Worm (Caenorhabditis elegans) whole organism, L4 larva: ENCODE measurements around the gene ZK262.20.

ENCODE experiments used
- D1046.2 ChIP-seq: fragments of 200-800 bp; sonication (Bioruptor generic); IDR thresholded peaks from 2 replicates; pipeline ENCODE4 v1.3.6; 2022; ENCODE audit warnings: missing genetic modification characterization, missing compliant biosample characterization
- F37D6.2 ChIP-seq: sonication (generic microtip); optimal IDR thresholded peaks from 2 replicates; lab custom pipeline; 2016; ENCODE audit warnings: mild to moderate bottlenecking, missing genetic modification characterization, missing compliant biosample characterization
- R02D3.7 ChIP-seq: fragments of 150-350 bp; sonication (generic microtip); optimal IDR thresholded peaks from 3 replicates; lab custom pipeline; 2014; ENCODE audit warnings: missing biosample characterization, missing genetic modification characterization
- Y48G9A.11 ChIP-seq: fragments of 200-800 bp; sonication (Bioruptor generic); IDR thresholded peaks from 2 replicates; pipeline ENCODE4 v1.3.6; 2022; ENCODE audit warnings: missing genetic modification reagents, missing genetic modification characterization, missing compliant biosample characterization
- ZK337.2 ChIP-seq: fragments of 200-800 bp; sonication (Bioruptor generic); IDR thresholded peaks from 2 replicates; pipeline ENCODE4 v1.3.6; 2022; ENCODE audit warnings: missing genetic modification reagents, missing genetic modification characterization, missing compliant biosample characterization
- ZK546.5 ChIP-seq, 2 experiments: sonication (generic microtip); optimal IDR thresholded peaks; 2 replicates each; lab custom pipeline; 2017; ENCODE audit warnings: missing biosample characterization in 2 of 2, missing genetic modification characterization in 2 of 2
- aha-1 ChIP-seq: fragments of 150-350 bp; peaks from one replicate; lab custom pipeline; 2014; ENCODE audit warnings: missing biosample characterization, missing genetic modification characterization
- ceh-20 ChIP-seq: fragments of 200-800 bp; sonication (Bioruptor generic); IDR thresholded peaks from 2 replicates; pipeline ENCODE4 v1.3.6; 2022; ENCODE audit warnings: missing genetic modification reagents, missing genetic modification characterization, missing compliant biosample characterization
- ceh-28 ChIP-seq: fragments of 150-350 bp; optimal IDR thresholded peaks from 2 replicates; lab custom pipeline; 2014; ENCODE audit warnings: missing biosample characterization, missing genetic modification reagents, missing genetic modification characterization
- ceh-44 ChIP-seq: fragments of 200-800 bp; sonication (Bioruptor generic); IDR thresholded peaks from 2 replicates; pipeline ENCODE4 v1.3.6; 2022; ENCODE audit warnings: missing genetic modification reagents, missing genetic modification characterization, missing compliant biosample characterization
- ctbp-1 ChIP-seq: fragments of 200-800 bp; sonication (Bioruptor generic); IDR thresholded peaks from 2 replicates; pipeline ENCODE4 v1.3.6; 2022; ENCODE audit warnings: missing genetic modification reagents, missing genetic modification characterization, missing compliant biosample characterization
- daf-16 ChIP-seq, 3 experiments: sonication (generic microtip); optimal IDR thresholded peaks; 2 replicates each; lab custom pipeline; 2016 to 2017; ENCODE audit warnings: missing genetic modification characterization in 3 of 3, missing genetic modification reagents in 3 of 3, mild to moderate bottlenecking in 2 of 3, missing compliant biosample characterization in 2 of 3, missing biosample characterization in 1 of 3, moderate library complexity in 1 of 3
- daf-8 ChIP-seq: fragments of 200-800 bp; sonication (Bioruptor generic); IDR thresholded peaks from 2 replicates; pipeline ENCODE4 v1.3.6; 2022; ENCODE audit warnings: missing genetic modification characterization, missing compliant biosample characterization
- dve-1 ChIP-seq: sonication (generic microtip); optimal IDR thresholded peaks from 2 replicates; lab custom pipeline; 2017; ENCODE audit warnings: antibody characterized with exemption, mild to moderate bottlenecking, missing genetic modification characterization, missing compliant biosample characterization; ENCODE audit not compliant: insufficient read depth
- egl-27 ChIP-seq: sonication (generic microtip); optimal IDR thresholded peaks from 3 replicates; lab custom pipeline; 2017; ENCODE audit warnings: missing biosample characterization, missing genetic modification reagents, missing genetic modification characterization
- fkh-10 ChIP-seq: fragments of 150-350 bp; optimal IDR thresholded peaks from 2 replicates; lab custom pipeline; 2014; ENCODE audit warnings: missing biosample characterization, missing genetic modification reagents, missing genetic modification characterization
- fos-1 ChIP-seq: fragments of 150-350 bp; optimal IDR thresholded peaks from 2 replicates; lab custom pipeline; 2014; ENCODE audit warnings: missing biosample characterization, missing genetic modification characterization
- gei-8 ChIP-seq: fragments of 200-800 bp; sonication (Bioruptor generic); optimal IDR thresholded peaks from 2 replicates; lab custom pipeline; 2018; ENCODE audit warnings: mild to moderate bottlenecking, missing genetic modification characterization, missing compliant biosample characterization
- hif-1 ChIP-seq, 2 experiments: sonication (generic microtip); optimal IDR thresholded peaks; 2 replicates each; lab custom pipeline; 2016 to 2017; ENCODE audit warnings: missing compliant biosample characterization in 2 of 2, missing genetic modification characterization in 2 of 2, missing genetic modification reagents in 2 of 2, missing genotype in 2 of 2, mild to moderate bottlenecking in 1 of 2
- lin-15B ChIP-seq: fragments of 150-350 bp; sonication (generic microtip); optimal IDR thresholded peaks from 3 replicates; lab custom pipeline; 2014; ENCODE audit warnings: missing biosample characterization, missing genetic modification characterization
- lin-38 ChIP-seq: fragments of 200-800 bp; sonication (Bioruptor generic); IDR thresholded peaks from 2 replicates; pipeline ENCODE4 v1.3.6; 2022; ENCODE audit warnings: missing genetic modification reagents, missing genetic modification characterization, missing compliant biosample characterization
- lin-39 ChIP-seq: fragments of 150-350 bp; optimal IDR thresholded peaks from 2 replicates; lab custom pipeline; 2014; ENCODE audit warnings: missing biosample characterization, missing genetic modification reagents, missing genetic modification characterization
- lsy-2 ChIP-seq, 2 experiments: fragments of 150-350 bp in 1 of 2; sonication (generic microtip) in 1 of 2; optimal IDR thresholded peaks; 2 replicates each; lab custom pipeline; 2014 to 2017; ENCODE audit warnings: missing biosample characterization in 2 of 2, missing genetic modification characterization in 2 of 2
- madf-5 ChIP-seq, 2 experiments: fragments of 200-800 bp; sonication (Bioruptor generic); IDR thresholded peaks; 2 replicates each; pipeline ENCODE4 v1.3.6; 2022; ENCODE audit warnings: missing compliant biosample characterization in 2 of 2, missing genetic modification characterization in 2 of 2
- madf-9 ChIP-seq: fragments of 200-800 bp; sonication (Bioruptor generic); conservative IDR thresholded peaks from 2 replicates; pipeline ENCODE4 v1.3.6; 2022; ENCODE audit warnings: missing genetic modification reagents, missing genetic modification characterization, missing compliant biosample characterization
- mep-1 ChIP-seq: fragments of 150-350 bp; sonication (generic microtip); optimal IDR thresholded peaks from 3 replicates; lab custom pipeline; 2014; ENCODE audit warnings: missing biosample characterization, missing genetic modification characterization
- mes-2 ChIP-seq: sonication (generic microtip); optimal IDR thresholded peaks from 2 replicates; lab custom pipeline; 2016; ENCODE audit warnings: missing genotype, mild to moderate bottlenecking, missing genetic modification characterization, missing compliant biosample characterization; ENCODE audit not compliant: poor library complexity, severe bottlenecking
- nhr-10 ChIP-seq: fragments of 150-350 bp; optimal IDR thresholded peaks from 2 replicates; lab custom pipeline; 2014; ENCODE audit warnings: missing biosample characterization, missing genetic modification characterization
- nhr-11 ChIP-seq: fragments of 150-350 bp; optimal IDR thresholded peaks from 2 replicates; lab custom pipeline; 2014; ENCODE audit warnings: missing biosample characterization, missing genetic modification characterization
- nhr-237 ChIP-seq: sonication (generic microtip); optimal IDR thresholded peaks from 2 replicates; lab custom pipeline; 2017; ENCODE audit warnings: missing biosample characterization, missing genetic modification characterization
- nhr-25 ChIP-seq: sonication (generic microtip); optimal IDR thresholded peaks from 2 replicates; lab custom pipeline; 2017; ENCODE audit warnings: missing genetic modification characterization, mild to moderate bottlenecking, missing compliant biosample characterization, antibody characterized with exemption, moderate library complexity, borderline replicate concordance; ENCODE audit not compliant: insufficient read depth
- nhr-28 ChIP-seq: fragments of 150-350 bp; optimal IDR thresholded peaks from 2 replicates; lab custom pipeline; 2014; ENCODE audit warnings: missing biosample characterization, missing genetic modification characterization
- nhr-41 ChIP-seq: fragments of 200-800 bp; sonication (Bioruptor generic); IDR thresholded peaks from 2 replicates; pipeline ENCODE4 v1.3.6; 2022; ENCODE audit warnings: missing genetic modification reagents, missing genetic modification characterization, missing compliant biosample characterization
- pha-4 ChIP-seq, 2 experiments: fragments of 150-350 bp in 1 of 2; fragments of 200-800 bp in 1 of 2; sonication (Bioruptor generic) in 1 of 2; IDR thresholded peaks in 1 of 2; optimal IDR thresholded peaks in 1 of 2; 2 replicates each; pipeline versions ENCODE4 v1.3.6 to Lab custom; 2014 to 2022; ENCODE audit warnings: missing genetic modification characterization in 2 of 2, missing genetic modification reagents in 2 of 2, missing biosample characterization in 1 of 2, missing compliant biosample characterization in 1 of 2
- php-3 ChIP-seq: fragments of 200-800 bp; sonication (Bioruptor generic); IDR thresholded peaks from 2 replicates; pipeline ENCODE4 v1.3.6; 2022; ENCODE audit warnings: missing genetic modification reagents, missing genetic modification characterization, missing compliant biosample characterization
- pqm-1 ChIP-seq: sonication (generic microtip); optimal IDR thresholded peaks from 2 replicates; lab custom pipeline; 2017; ENCODE audit warnings: missing biosample characterization, missing genetic modification characterization
- saeg-2 ChIP-seq: fragments of 200-800 bp; sonication (Bioruptor generic); IDR thresholded peaks from 2 replicates; pipeline ENCODE4 v1.3.6; 2022; ENCODE audit warnings: missing genetic modification reagents, missing genetic modification characterization, missing compliant biosample characterization
- sdz-12 ChIP-seq: fragments of 200-800 bp; sonication (Bioruptor generic); optimal IDR thresholded peaks from 2 replicates; lab custom pipeline; 2018; ENCODE audit warnings: mild to moderate bottlenecking, missing genetic modification characterization, missing compliant biosample characterization
- set-16 ChIP-seq: fragments of 200-800 bp; sonication (Bioruptor generic); IDR thresholded peaks from 2 replicates; pipeline ENCODE4 v1.3.6; 2022; ENCODE audit warnings: missing genetic modification reagents, missing genetic modification characterization, missing compliant biosample characterization
- snpc-4 ChIP-seq: fragments of 150-350 bp; optimal IDR thresholded peaks from 2 replicates; lab custom pipeline; 2014; ENCODE audit warnings: missing biosample characterization, missing genetic modification characterization
- tag-97 ChIP-seq: fragments of 200-800 bp; sonication (Bioruptor generic); IDR thresholded peaks from 2 replicates; pipeline ENCODE4 v1.3.6; 2022; ENCODE audit warnings: missing genetic modification characterization, missing compliant biosample characterization
- unc-39 ChIP-seq: sonication (generic microtip); optimal IDR thresholded peaks from 2 replicates; lab custom pipeline; 2017; ENCODE audit warnings: missing biosample characterization, missing genetic modification characterization
- zfp-2 ChIP-seq: sonication (generic microtip); optimal IDR thresholded peaks from 2 replicates; lab custom pipeline; 2016; ENCODE audit warnings: mild to moderate bottlenecking, missing genetic modification characterization, missing compliant biosample characterization
- zip-11 ChIP-seq: fragments of 200-800 bp; sonication (Bioruptor generic); IDR thresholded peaks from 2 replicates; pipeline ENCODE4 v1.3.6; 2022; ENCODE audit warnings: missing genetic modification characterization, missing compliant biosample characterization
- zip-2 ChIP-seq: fragments of 150-350 bp; optimal IDR thresholded peaks from 2 replicates; lab custom pipeline; 2014; ENCODE audit warnings: missing biosample characterization, missing genetic modification characterization

ZK262.20 gene

DNA sequence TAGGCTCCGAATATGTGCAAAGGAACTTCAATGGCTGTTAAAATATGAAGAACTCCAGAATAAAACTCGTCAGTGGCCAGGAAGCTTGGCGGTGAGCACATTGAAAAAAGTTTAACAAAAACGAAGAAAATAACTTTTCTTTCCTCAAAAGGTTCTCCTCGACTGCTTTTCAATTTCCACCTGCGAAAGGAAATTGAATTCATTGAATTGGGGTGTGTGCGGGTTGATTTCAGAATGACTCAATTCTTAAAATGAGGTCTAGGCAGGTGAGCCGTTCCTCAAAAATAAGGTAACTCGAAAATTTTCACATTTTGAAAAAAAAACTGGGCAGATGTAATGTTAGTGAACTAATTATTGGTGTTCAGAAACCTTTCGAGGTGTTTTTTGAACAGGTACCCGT, 38.6 kb upstream of the ZK262.20 start, which contains the start of gene srh-182:
TSS of gene srh-182 (minus strand) at position 101 of the 400 bp plus-strand sequence.
- no peak for TF ChIP-seq ceh-28 (tag; lab: Kevin White, UChicago)
- TF ChIP-seq aha-1 (tag; lab: Kevin White, UChicago) = peak; percentile 15
- TF ChIP-seq, all 104 proteins: peak for 1

ce11 chrV:18468097-18468496, 33.2 kb upstream of the ZK262.20 start, which contains the start of gene ZK228.13:
ZK228.13 (minus strand) TSS chrV:18468197.
- no peak for TF ChIP-seq Y48G9A.11
- TF ChIP-seq set-16 (GFP tag; lab: Robert Waterston, UW) = no peak
- no peak for TF ChIP-seq nhr-41 (GFP tag; lab: Robert Waterston, UW)
- TF ChIP-seq snpc-4 (tag; lab: Kevin White, UChicago) = no peak
- no peak for TF ChIP-seq lsy-2 (tag; optimal IDR thresholded peaks at IDR 0.05; lab: Kevin White, UChicago)
- no peak for TF ChIP-seq F37D6.2 (tag; lab: Kevin White, UChicago)
- no peak for TF ChIP-seq nhr-10 (tag; lab: Kevin White, UChicago)
- TF ChIP-seq pha-4 (GFP tag; IDR thresholded peaks at IDR 0.05; lab: Robert Waterston, UW) = no peak
- TF ChIP-seq pha-4 (tag; optimal IDR thresholded peaks at IDR 0.05; lab: Kevin White, UChicago) = no peak
- no peak for TF ChIP-seq mes-2
- TF ChIP-seq nhr-25 (tag; lab: Kevin White, UChicago) = no peak
- TF ChIP-seq zfp-2 (tag; lab: Kevin White, UChicago) = no peak
- no peak for TF ChIP-seq nhr-11
- TF ChIP-seq mep-1 (tag; lab: Kevin White, UChicago) = no peak
- no peak for TF ChIP-seq madf-5 (GFP tag; IDR thresholded peaks at IDR 0.05; lab: Robert Waterston, UW)
- no peak for TF ChIP-seq nhr-28 (tag; lab: Kevin White, UChicago)
- TF ChIP-seq gei-8 (GFP tag; lab: Kevin White, UChicago) = no peak
- TF ChIP-seq unc-39 (tag; lab: Kevin White, UChicago) = no peak
- TF ChIP-seq lin-15B (tag; lab: Kevin White, UChicago) = no peak
- no peak for TF ChIP-seq ctbp-1 (GFP tag; lab: Robert Waterston, UW)
- TF ChIP-seq tag-97 (GFP tag; lab: Robert Waterston, UW) = no peak

DNA sequence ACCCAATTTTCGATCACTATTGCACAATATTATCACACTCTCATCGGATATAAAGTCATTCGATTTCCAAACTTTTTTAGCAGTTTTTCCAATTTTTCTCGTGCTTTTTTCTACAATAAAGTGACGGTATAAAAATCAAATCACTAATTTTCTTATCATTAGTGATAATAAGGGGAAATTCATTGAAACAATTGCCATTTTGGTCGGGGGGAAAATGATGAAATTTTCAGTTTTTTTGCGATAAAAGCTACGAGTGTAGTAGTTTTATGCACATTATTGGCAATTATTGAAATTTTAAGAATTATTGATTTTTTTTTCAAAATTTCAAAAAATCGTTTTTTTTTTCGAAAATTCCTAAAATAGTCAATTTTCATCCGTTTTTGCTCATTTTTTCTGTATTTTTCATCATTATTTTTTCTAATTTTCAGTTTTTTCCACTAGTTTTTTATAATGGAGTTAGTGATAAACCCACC, 27.5 kb upstream of the ZK262.20 start, which contains the start of gene ZK228.4:
TSS of gene ZK228.4 (plus strand) at position 423 of the 473 bp plus-strand sequence.
- TF ChIP-seq ceh-44 = no peak
- no peak for TF ChIP-seq aha-1 (tag; lab: Kevin White, UChicago)
- no peak for TF ChIP-seq lin-15B (tag; lab: Kevin White, UChicago)
- no peak for TF ChIP-seq fkh-10 (GFP tag; lab: Kevin White, UChicago)
- no peak for TF ChIP-seq ctbp-1 (GFP tag; lab: Robert Waterston, UW)
- TF ChIP-seq nhr-28 (tag; lab: Kevin White, UChicago) = peak; percentile 54
- peak; percentile 70 for TF ChIP-seq pqm-1 (tag; lab: Kevin White, UChicago)
- no peak for TF ChIP-seq madf-9 (GFP tag; lab: Robert Waterston, UW)
- peak; percentile 3 for TF ChIP-seq dve-1 (tag; lab: Kevin White, UChicago)
- no peak for TF ChIP-seq R02D3.7
- no peak for TF ChIP-seq lsy-2 (tag; optimal IDR thresholded peaks at IDR 0.05; lab: Kevin White, UChicago)
- TF ChIP-seq tag-97 (GFP tag; lab: Robert Waterston, UW) = no peak
- 0 out of 2 replicates have a peak, but pooled peaks have one; percentile 23 for TF ChIP-seq php-3
- TF ChIP-seq snpc-4 (tag; lab: Kevin White, UChicago) = no peak
- TF ChIP-seq ceh-20 = no peak
- no peak for TF ChIP-seq nhr-10 (tag; lab: Kevin White, UChicago)
- TF ChIP-seq lin-38 = no peak
- no peak for TF ChIP-seq F37D6.2 (tag; lab: Kevin White, UChicago)
- TF ChIP-seq fos-1 (tag; lab: Kevin White, UChicago) = no peak
- no peak for TF ChIP-seq unc-39 (tag; lab: Kevin White, UChicago)
- no peak for TF ChIP-seq daf-16 (GFP tag; optimal IDR thresholded peaks at IDR 0.05; lab: Kevin White, UChicago)
- peak; percentile 18 for TF ChIP-seq daf-16 (tag; optimal IDR thresholded peaks at IDR 0.05; lab: Kevin White, UChicago)
- TF ChIP-seq nhr-237 (tag; lab: Kevin White, UChicago) = no peak
- no peak for TF ChIP-seq daf-8 (GFP tag; lab: Robert Waterston, UW)
- no peak for TF ChIP-seq zip-11 (GFP tag; lab: Robert Waterston, UW)
- no peak for TF ChIP-seq sdz-12 (GFP tag; lab: Kevin White, UChicago)
- no peak for TF ChIP-seq lin-39 (tag; lab: Kevin White, UChicago)
- no peak for TF ChIP-seq egl-27
- TF ChIP-seq mes-2 = no peak
- TF ChIP-seq D1046.2 (GFP tag; lab: Robert Waterston, UW) = no peak
- no peak for TF ChIP-seq hif-1 (tag; optimal IDR thresholded peaks at IDR 0.05; lab: Kevin White, UChicago)
- TF ChIP-seq ZK546.5 (tag; optimal IDR thresholded peaks at IDR 0.05; lab: Kevin White, UChicago) = no peak
- TF ChIP-seq ZK337.2 (GFP tag; lab: Robert Waterston, UW) = no peak
- no peak for TF ChIP-seq saeg-2 (GFP tag; lab: Robert Waterston, UW)
- no peak for TF ChIP-seq zip-2
